Fruit fly (Drosophila melanogaster) whole organism, embryonic: Measurements from ENCODE around the gene HP1c.

Experiments
- CG10959 ChIP-seq: fragments of 200-800 bp; sonication (Bioruptor generic); IDR thresholded peaks from 2 replicates; pipeline ENCODE4 v1.3.6; 2022; ENCODE audit warnings: missing biosample characterization, missing genetic modification characterization
- CG10979 ChIP-seq: fragments of 200-800 bp; sonication (Bioruptor generic); optimal IDR thresholded peaks from 2 replicates; lab custom pipeline; 2018; ENCODE audit warnings: missing biosample characterization, mild to moderate bottlenecking, missing genetic modification characterization, moderate library complexity
- CG12299 ChIP-seq: fragments of 200-800 bp; sonication (Bioruptor generic); optimal IDR thresholded peaks from 2 replicates; lab custom pipeline; 2018; ENCODE audit warnings: missing biosample characterization, mild to moderate bottlenecking, missing genetic modification characterization
- CG13624 ChIP-seq: fragments of 200-800 bp; sonication (Bioruptor generic); optimal IDR thresholded peaks from 2 replicates; lab custom pipeline; 2016; ENCODE audit warnings: missing biosample characterization, missing genetic modification characterization
- CG6854 ChIP-seq: fragments of 200-800 bp; sonication (Bioruptor generic); optimal IDR thresholded peaks from 3 replicates; lab custom pipeline; 2017; ENCODE audit warnings: missing biosample characterization, mild to moderate bottlenecking, missing genetic modification characterization
- E2f1 ChIP-seq: fragments of 200-800 bp; sonication (Bioruptor generic); IDR thresholded peaks from 2 replicates; pipeline ENCODE4 v1.3.6; 2022; ENCODE audit warnings: missing biosample characterization, missing genetic modification characterization
- Pdp1 ChIP-seq, 2 experiments: fragments of 200-800 bp; sonication (Bioruptor generic); optimal IDR thresholded peaks; 3 replicates each; lab custom pipeline; 2016; ENCODE audit warnings: missing biosample characterization in 2 of 2, missing genetic modification characterization in 2 of 2, mild to moderate bottlenecking in 1 of 2, moderate library complexity in 1 of 2
- Tbp ChIP-seq: fragments of >200 bp; optimal IDR thresholded peaks from 2 replicates; lab custom pipeline; 2018; ENCODE audit warnings: missing biosample characterization, missing genetic modification characterization
- bsh ChIP-seq, 2 experiments: fragments of 200-800 bp; sonication (Bioruptor generic); optimal IDR thresholded peaks; 2 replicates each; lab custom pipeline; 2017 to 2018; ENCODE audit warnings: mild to moderate bottlenecking in 2 of 2, missing biosample characterization in 2 of 2, missing genetic modification characterization in 2 of 2, moderate library complexity in 1 of 2
- croc ChIP-seq: fragments of 200-800 bp; sonication (Bioruptor generic); conservative IDR thresholded peaks from 3 replicates; pipeline ENCODE4 v1.3.6; 2022; ENCODE audit warnings: missing biosample characterization, missing genetic modification characterization
- dmrt11E ChIP-seq: fragments of 200-800 bp; sonication (Bioruptor generic); optimal IDR thresholded peaks from 3 replicates; lab custom pipeline; 2018; ENCODE audit warnings: missing biosample characterization, mild to moderate bottlenecking, missing genetic modification characterization, moderate library complexity
- en ChIP-seq: fragments of 200-800 bp; sonication (Bioruptor generic); optimal IDR thresholded peaks from 2 replicates; lab custom pipeline; 2016; ENCODE audit warnings: missing biosample characterization, missing genetic modification characterization
- lola ChIP-seq, 3 experiments: fragments of >200 bp in 2 of 3; fragments of 200-800 bp in 1 of 3; sonication (Bioruptor generic) in 1 of 3; optimal IDR thresholded peaks; 2 replicates each; lab custom pipeline; 2017 to 2019; ENCODE audit warnings: missing biosample characterization in 3 of 3, missing genetic modification characterization in 3 of 3, mild to moderate bottlenecking in 1 of 3, moderate library complexity in 1 of 3
- nerfin-1 ChIP-seq: fragments of 200-800 bp; sonication (Bioruptor generic); optimal IDR thresholded peaks from 3 replicates; lab custom pipeline; 2019; ENCODE audit warnings: missing biosample characterization, mild to moderate bottlenecking, missing genetic modification characterization, moderate library complexity

DNA sequence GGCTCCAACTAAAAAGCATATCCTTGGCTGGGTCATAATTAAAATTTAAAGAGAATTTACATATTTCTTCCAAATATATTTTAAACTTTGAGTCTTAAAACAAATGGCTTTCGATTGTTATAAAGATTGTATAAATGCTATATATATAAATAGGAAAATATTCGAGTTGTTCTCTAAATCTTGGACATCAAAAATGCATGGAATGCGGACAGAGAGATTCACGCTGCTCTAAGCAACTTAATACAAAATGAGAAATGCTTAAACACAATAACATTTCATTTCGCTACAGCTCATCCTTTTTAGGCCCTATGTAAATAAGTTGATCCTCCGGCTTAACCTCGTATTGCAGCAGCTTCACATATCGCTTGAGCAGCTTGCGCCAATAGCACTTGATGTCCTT is 3.5 kb downstream of the HP1c start, which contains the start of gene CG31139:
- TF ChIP-seq CG6854 (GFP tag; lab: Kevin White, UChicago): no peak
- TF ChIP-seq Tbp (GFP tag; lab: Kevin White, UChicago): no peak
- no peak for TF ChIP-seq CG10979 (tag; lab: Kevin White, UChicago)
- no peak for TF ChIP-seq CG13624 (GFP tag; lab: Kevin White, UChicago)
- no peak for TF ChIP-seq CG12299
- TF ChIP-seq croc (GFP tag; lab: Robert Waterston, UW): no peak
- TF ChIP-seq E2f1 (GFP tag; lab: Robert Waterston, UW): no peak
- TF ChIP-seq en (GFP tag; lab: Kevin White, UChicago): no peak
- no peak for TF ChIP-seq lola (GFP tag; optimal IDR thresholded peaks at IDR 0.05; lab: Kevin White, UChicago)
- TF ChIP-seq dmrt11E (tag; lab: Kevin White, UChicago): no peak
- no peak for TF ChIP-seq CG10959 (GFP tag; lab: Robert Waterston, UW)
- no peak for TF ChIP-seq Pdp1 (GFP tag; optimal IDR thresholded peaks at IDR 0.05; lab: Kevin White, UChicago)
- no peak for TF ChIP-seq nerfin-1 (tag; lab: Kevin White, UChicago)
- no peak for TF ChIP-seq bsh (GFP tag; optimal IDR thresholded peaks at IDR 0.05; lab: Kevin White, UChicago)
